Worm (Caenorhabditis elegans) whole organism, L4 larva: Measurements from ENCODE around the gene cest-17.

Experiments used
- D1046.2 ChIP-seq: fragments of 200-800 bp; sonication (Bioruptor generic); IDR thresholded peaks from 2 replicates; pipeline ENCODE4 v1.3.6; 2022; ENCODE audit warnings: missing genetic modification characterization, missing compliant biosample characterization
- F37D6.2 ChIP-seq: sonication (generic microtip); optimal IDR thresholded peaks from 2 replicates; lab custom pipeline; 2016; ENCODE audit warnings: mild to moderate bottlenecking, missing genetic modification characterization, missing compliant biosample characterization
- F44E2.7 ChIP-seq: fragments of 200-800 bp; sonication (Bioruptor generic); IDR thresholded peaks from 2 replicates; pipeline ENCODE4 v2.1.2; 2022; ENCODE audit warnings: missing genetic modification characterization, missing compliant biosample characterization
- ctbp-1 ChIP-seq: fragments of 200-800 bp; sonication (Bioruptor generic); IDR thresholded peaks from 2 replicates; pipeline ENCODE4 v1.3.6; 2022; ENCODE audit warnings: missing genetic modification reagents, missing genetic modification characterization, missing compliant biosample characterization
- egl-43 ChIP-seq: fragments of 200-800 bp; sonication (Bioruptor generic); IDR thresholded peaks from 2 replicates; pipeline ENCODE4 v1.3.6; 2022; ENCODE audit warnings: missing genetic modification reagents, missing genetic modification characterization, missing compliant biosample characterization
- lin-39 ChIP-seq: fragments of 150-350 bp; optimal IDR thresholded peaks from 2 replicates; lab custom pipeline; 2014; ENCODE audit warnings: missing biosample characterization, missing genetic modification reagents, missing genetic modification characterization
- pqm-1 ChIP-seq: sonication (generic microtip); optimal IDR thresholded peaks from 2 replicates; lab custom pipeline; 2017; ENCODE audit warnings: missing biosample characterization, missing genetic modification characterization
- skn-1 ChIP-seq: fragments of 150-350 bp; optimal IDR thresholded peaks from 2 replicates; lab custom pipeline; 2014; ENCODE audit warnings: missing biosample characterization, missing genetic modification characterization
- zfp-2 ChIP-seq: sonication (generic microtip); optimal IDR thresholded peaks from 2 replicates; lab custom pipeline; 2016; ENCODE audit warnings: mild to moderate bottlenecking, missing genetic modification characterization, missing compliant biosample characterization

DNA sequence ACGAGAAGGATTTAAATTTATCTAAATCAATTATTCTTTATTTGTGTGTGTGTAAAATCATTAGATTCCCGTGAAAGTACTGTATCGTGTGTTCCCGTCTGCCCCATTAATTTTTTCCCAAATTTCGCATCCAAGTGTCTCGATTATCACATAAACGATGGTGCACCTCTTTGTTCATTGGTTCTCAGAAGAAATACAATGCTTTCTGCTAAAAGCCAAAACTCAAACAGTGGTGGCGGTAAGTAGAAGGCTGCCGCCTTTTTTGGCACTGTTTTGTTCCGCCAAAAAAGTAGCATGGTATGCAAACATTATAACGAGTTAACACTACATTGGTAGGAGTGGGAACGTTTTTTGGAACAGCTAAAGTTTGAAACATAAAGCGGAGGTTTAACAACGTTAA is 20.3 kb downstream of the cest-17 start:
- TF ChIP-seq skn-1 (tag; lab: Kevin White, UChicago) (no peak), ctbp-1 (GFP tag; lab: Robert Waterston, UW) (no peak), egl-43 (GFP tag; lab: Robert Waterston, UW) (no peak), pqm-1 (tag; lab: Kevin White, UChicago) (no peak), lin-39 (tag; lab: Kevin White, UChicago) (no peak), zfp-2 (tag; lab: Kevin White, UChicago) (no peak), F44E2.7 (GFP tag; lab: Robert Waterston, UW) (no peak), D1046.2 (GFP tag; lab: Robert Waterston, UW) (no peak), F37D6.2 (tag; lab: Kevin White, UChicago) (no peak)
